Worm (Caenorhabditis elegans) whole organism, L3 larva: ENCODE data around the gene sto-2.

Experiments
- R02D3.7 ChIP-seq: fragments of 150-350 bp; optimal IDR thresholded peaks from 2 replicates; lab custom pipeline; 2014; ENCODE audit warnings: missing biosample characterization, missing genetic modification characterization
- ZK546.5 ChIP-seq: sonication (generic microtip); optimal IDR thresholded peaks from 2 replicates; lab custom pipeline; 2017; ENCODE audit warnings: missing biosample characterization, missing genetic modification characterization
- aly-2 ChIP-seq: fragments of 150-350 bp; optimal IDR thresholded peaks from 2 replicates; lab custom pipeline; 2014; ENCODE audit warnings: missing biosample characterization, missing genetic modification characterization
- ama-1 ChIP-seq: fragments of 150-350 bp; optimal IDR thresholded peaks from 2 replicates; lab custom pipeline; 2018
- ceh-28 ChIP-seq: fragments of 150-350 bp; optimal IDR thresholded peaks from 2 replicates; lab custom pipeline; 2014; ENCODE audit warnings: missing biosample characterization, missing genetic modification reagents, missing genetic modification characterization
- ceh-82 ChIP-seq: fragments of 150-350 bp; optimal IDR thresholded peaks from 2 replicates; lab custom pipeline; 2014; ENCODE audit warnings: missing biosample characterization, missing genetic modification characterization
- ceh-9 ChIP-seq: sonication (generic microtip); optimal IDR thresholded peaks from 2 replicates; lab custom pipeline; 2018; ENCODE audit warnings: missing biosample characterization, missing genetic modification characterization
- daf-12 ChIP-seq: fragments of 150-350 bp; optimal IDR thresholded peaks from 2 replicates; lab custom pipeline; 2014; ENCODE audit warnings: missing biosample characterization, missing genetic modification reagents, missing genetic modification characterization
- elt-1 ChIP-seq: fragments of 150-350 bp; optimal IDR thresholded peaks from 2 replicates; lab custom pipeline; 2014; ENCODE audit warnings: missing biosample characterization, missing genetic modification characterization
- elt-2 ChIP-seq: sonication (generic microtip); optimal IDR thresholded peaks from 2 replicates; lab custom pipeline; 2016; ENCODE audit warnings: missing genetic modification reagents, mild to moderate bottlenecking, missing genetic modification characterization, missing compliant biosample characterization
- elt-3 ChIP-seq, 3 experiments: fragments of 150-350 bp in 1 of 3; sonication (generic microtip) in 2 of 3; optimal IDR thresholded peaks; 2 replicates in 2 of 3; 4 replicates in 1 of 3; lab custom pipeline; 2014 to 2017; ENCODE audit warnings: missing biosample characterization in 3 of 3, missing genetic modification characterization in 3 of 3
- eor-1 ChIP-seq, 2 experiments: fragments of 150-350 bp; optimal IDR thresholded peaks; 2 replicates each; lab custom pipeline; 2014 to 2018; ENCODE audit warnings: missing biosample characterization in 2 of 2, missing genetic modification characterization in 2 of 2
- fkh-10 ChIP-seq: sonication (generic microtip); optimal IDR thresholded peaks from 2 replicates; lab custom pipeline; 2017; ENCODE audit warnings: missing biosample characterization, missing genetic modification reagents, missing genetic modification characterization
- fos-1 ChIP-seq: fragments of 150-350 bp; optimal IDR thresholded peaks from 2 replicates; lab custom pipeline; 2014; ENCODE audit warnings: missing biosample characterization, missing genetic modification characterization
- hmg-11 ChIP-seq: sonication (generic microtip); optimal IDR thresholded peaks from 2 replicates; lab custom pipeline; 2016; ENCODE audit warnings: missing genetic modification characterization, missing compliant biosample characterization
- jun-1 ChIP-seq: fragments of 150-350 bp; optimal IDR thresholded peaks from 2 replicates; lab custom pipeline; 2014; ENCODE audit warnings: missing biosample characterization, missing genetic modification reagents, missing genetic modification characterization
- lin-15B ChIP-seq: fragments of 150-350 bp; optimal IDR thresholded peaks from 2 replicates; lab custom pipeline; 2014; ENCODE audit warnings: missing biosample characterization, missing genetic modification characterization
- lin-39 ChIP-seq: fragments of 150-350 bp; optimal IDR thresholded peaks from 2 replicates; lab custom pipeline; 2018; ENCODE audit warnings: missing biosample characterization, missing genetic modification reagents, missing genetic modification characterization
- lsy-12 ChIP-seq: sonication (generic microtip); optimal IDR thresholded peaks from 2 replicates; lab custom pipeline; 2016; ENCODE audit warnings: mild to moderate bottlenecking, missing genetic modification characterization, missing compliant biosample characterization
- mdl-1 ChIP-seq: fragments of 150-350 bp; optimal IDR thresholded peaks from 2 replicates; lab custom pipeline; 2014; ENCODE audit warnings: missing biosample characterization, missing genetic modification characterization
- nfya-1 ChIP-seq: sonication (generic microtip); optimal IDR thresholded peaks from 2 replicates; lab custom pipeline; 2017; ENCODE audit warnings: missing genetic modification characterization, mild to moderate bottlenecking, missing compliant biosample characterization, antibody characterized with exemption, moderate library complexity; ENCODE audit not compliant: insufficient read depth
- nhr-11 ChIP-seq: fragments of 150-350 bp; optimal IDR thresholded peaks from 2 replicates; lab custom pipeline; 2014; ENCODE audit warnings: missing biosample characterization, missing genetic modification characterization
- nhr-12 ChIP-seq: fragments of 150-350 bp; optimal IDR thresholded peaks from 2 replicates; lab custom pipeline; 2014; ENCODE audit warnings: missing biosample characterization, missing genetic modification characterization
- nhr-23 ChIP-seq: fragments of 150-350 bp; optimal IDR thresholded peaks from 2 replicates; lab custom pipeline; 2014; ENCODE audit warnings: missing biosample characterization, missing genetic modification reagents, missing genetic modification characterization
- nhr-25 ChIP-seq: sonication (generic microtip); optimal IDR thresholded peaks from 2 replicates; lab custom pipeline; 2017; ENCODE audit warnings: missing biosample characterization, missing genetic modification characterization
- nhr-28 ChIP-seq: fragments of 150-350 bp; optimal IDR thresholded peaks from 2 replicates; lab custom pipeline; 2014; ENCODE audit warnings: missing biosample characterization, missing genetic modification characterization
- nhr-43 ChIP-seq: sonication (generic microtip); optimal IDR thresholded peaks from 2 replicates; lab custom pipeline; 2016; ENCODE audit warnings: mild to moderate bottlenecking, missing genetic modification characterization, missing compliant biosample characterization; ENCODE audit not compliant: poor library complexity, severe bottlenecking
- nhr-67 ChIP-seq: fragments of 150-350 bp; optimal IDR thresholded peaks from 2 replicates; lab custom pipeline; 2014; ENCODE audit warnings: missing biosample characterization, missing genetic modification characterization
- nhr-76 ChIP-seq: fragments of 150-350 bp; sonication (generic microtip); optimal IDR thresholded peaks from 5 replicates; lab custom pipeline; 2014; ENCODE audit warnings: missing biosample characterization, missing genetic modification characterization
- nhr-77 ChIP-seq: fragments of 150-350 bp; optimal IDR thresholded peaks from 2 replicates; lab custom pipeline; 2014; ENCODE audit warnings: missing biosample characterization, missing genetic modification characterization
- pha-4 ChIP-seq: fragments of 150-350 bp; optimal IDR thresholded peaks from 2 replicates; lab custom pipeline; 2014; ENCODE audit warnings: missing biosample characterization, missing genetic modification reagents, missing genetic modification characterization
- pqm-1 ChIP-seq: fragments of 150-350 bp; optimal IDR thresholded peaks from 2 replicates; lab custom pipeline; 2017; ENCODE audit warnings: missing biosample characterization, missing genetic modification characterization, inconsistent platforms
- sea-2 ChIP-seq: fragments of 150-350 bp; sonication (generic microtip); optimal IDR thresholded peaks from 4 replicates; lab custom pipeline; 2014; ENCODE audit warnings: missing biosample characterization, missing genetic modification reagents, missing genetic modification characterization
- skn-1 ChIP-seq: fragments of 150-350 bp; optimal IDR thresholded peaks from 2 replicates; lab custom pipeline; 2014; ENCODE audit warnings: missing biosample characterization, missing genetic modification characterization
- snpc-4 ChIP-seq: fragments of 150-350 bp; optimal IDR thresholded peaks from 2 replicates; lab custom pipeline; 2014; ENCODE audit warnings: missing biosample characterization, missing genetic modification characterization
- tbx-2 ChIP-seq: sonication (generic microtip); optimal IDR thresholded peaks from 2 replicates; lab custom pipeline; 2016; ENCODE audit warnings: mild to moderate bottlenecking, missing genetic modification characterization, missing compliant biosample characterization
- unc-39 ChIP-seq: sonication (generic microtip); optimal IDR thresholded peaks from 4 replicates; lab custom pipeline; 2017; ENCODE audit warnings: missing biosample characterization, missing genetic modification characterization
- unc-62 ChIP-seq: fragments of 150-350 bp; sonication (generic microtip); optimal IDR thresholded peaks from 4 replicates; lab custom pipeline; 2014; ENCODE audit warnings: missing biosample characterization, missing genetic modification reagents, missing genetic modification characterization
- zag-1 ChIP-seq: fragments of 150-350 bp; optimal IDR thresholded peaks from 2 replicates; lab custom pipeline; 2014; ENCODE audit warnings: missing biosample characterization, missing genetic modification characterization
- ztf-11 ChIP-seq: fragments of 150-350 bp; optimal IDR thresholded peaks from 2 replicates; lab custom pipeline; 2014; ENCODE audit warnings: missing biosample characterization, missing genetic modification characterization
- ztf-4 ChIP-seq: fragments of 150-350 bp; optimal IDR thresholded peaks from 2 replicates; lab custom pipeline; 2014; ENCODE audit warnings: missing biosample characterization, missing genetic modification characterization

Gene sto-2

DNA sequence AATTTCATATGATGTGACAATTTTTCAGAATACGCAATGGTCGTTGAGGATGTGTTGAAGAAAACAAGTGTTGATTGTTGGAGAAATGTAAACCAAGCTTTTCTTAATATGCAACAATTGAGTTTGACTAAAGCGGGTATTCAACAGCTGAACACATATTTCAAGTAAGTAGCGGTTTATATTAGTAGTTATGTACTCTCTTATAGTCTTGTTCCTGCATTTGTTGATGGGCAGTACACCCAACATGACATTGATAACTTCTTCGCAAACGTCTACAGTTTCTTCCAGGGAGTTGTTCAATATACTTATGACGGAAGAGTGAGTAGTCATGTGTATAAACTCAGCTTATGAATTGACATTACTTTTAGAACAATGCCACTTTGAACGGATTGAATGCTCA, 7.6 kb upstream of the sto-2 start:
- TF ChIP-seq nhr-25 (tag; lab: Kevin White, UChicago) (no peak), elt-1 (no peak), lsy-12 (no peak), mdl-1 (no peak), fkh-10 (no peak), nhr-23 (tag; lab: Kevin White, UChicago) (no peak), lin-39 (tag; lab: Kevin White, UChicago) (no peak), fos-1 (tag; lab: Kevin White, UChicago) (no peak), nhr-76 (tag; lab: Kevin White, UChicago) (no peak), pqm-1 (no peak), ZK546.5 (no peak), ceh-82 (no peak), nhr-12 (tag; lab: Kevin White, UChicago) (no peak), snpc-4 (tag; lab: Kevin White, UChicago) (no peak)
- TF ChIP-seq, all 47 proteins: peak for 0

DNA sequence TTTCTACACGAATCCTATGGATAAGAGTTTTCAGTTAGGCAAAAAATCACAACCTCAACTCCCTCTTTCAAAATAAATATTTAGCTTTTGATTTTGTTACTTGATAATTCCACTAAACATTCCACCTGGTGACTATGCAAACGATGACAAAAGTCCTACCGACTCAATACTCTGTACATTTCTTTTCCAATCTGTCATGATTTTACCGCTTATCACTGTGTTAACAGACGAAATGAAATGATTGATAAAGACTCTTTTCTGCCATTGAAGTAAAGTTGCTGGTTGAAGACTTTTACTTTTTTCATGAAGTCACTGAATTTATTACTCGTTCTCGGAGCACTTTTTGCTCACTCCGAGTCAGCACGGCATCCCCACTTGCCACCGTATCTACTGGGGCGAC, 6.0 kb upstream of the sto-2 start, which contains the start of gene C26B9.5:
TSS of gene C26B9.5 (plus strand) at position 244 of the 400 bp plus-strand sequence.
- TF ChIP-seq lin-15B (no peak), nhr-67 (no peak), daf-12 (tag; lab: Kevin White, UChicago) (no peak), tbx-2 (tag; lab: Kevin White, UChicago) (no peak), nhr-77 (no peak), zag-1 (tag; lab: Kevin White, UChicago) (no peak), lin-39 (tag; lab: Kevin White, UChicago) (no peak), unc-39 (tag; lab: Kevin White, UChicago) (no peak), pqm-1 (peak; percentile 68), elt-2 (tag; lab: Kevin White, UChicago) (peak; percentile 54), R02D3.7 (tag; lab: Kevin White, UChicago) (no peak), unc-62 (GFP tag; lab: Kevin White, UChicago) (no peak), skn-1 (tag; lab: Kevin White, UChicago) (peak; percentile 69), ztf-11 (no peak), eor-1 (tag; optimal IDR thresholded peaks at IDR 0.05; lab: Kevin White, UChicago) (no peak), nhr-76 (tag; lab: Kevin White, UChicago) (no peak), ceh-82 (no peak)

DNA sequence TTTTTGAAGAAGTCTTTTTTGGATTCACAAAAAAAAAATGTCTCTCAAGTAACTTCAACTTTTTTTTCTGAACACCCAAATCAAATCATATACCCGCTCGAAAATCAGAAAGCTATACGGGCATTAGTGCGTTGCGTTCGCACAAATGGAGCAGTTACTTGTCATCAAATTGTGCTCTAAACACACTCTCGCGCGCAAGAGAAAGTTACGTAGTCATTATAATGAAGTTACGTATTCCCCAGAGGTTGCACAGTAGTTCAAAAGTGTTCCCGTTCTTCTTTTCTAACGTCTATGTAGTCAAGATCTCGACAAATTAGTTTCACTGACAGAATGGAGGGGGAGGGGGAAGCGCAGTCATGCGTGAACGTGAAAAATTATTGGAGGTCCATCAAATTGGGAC, 1.6 kb downstream of the sto-2 start:
- TF ChIP-seq tbx-2 (tag; lab: Kevin White, UChicago) (no peak), nhr-23 (tag; lab: Kevin White, UChicago) (no peak), eor-1 (tag; optimal IDR thresholded peaks at IDR 0.05; lab: Kevin White, UChicago) (no peak), lin-15B (no peak), ceh-82 (no peak), unc-62 (GFP tag; lab: Kevin White, UChicago) (no peak), R02D3.7 (tag; lab: Kevin White, UChicago) (no peak), ceh-28 (tag; lab: Kevin White, UChicago) (no peak), nhr-43 (no peak), nhr-28 (tag; lab: Kevin White, UChicago) (no peak), ceh-9 (tag; lab: Kevin White, UChicago) (no peak), lsy-12 (no peak), elt-1 (no peak), ama-1 (lab: Kevin White, UChicago) (no peak), daf-12 (tag; lab: Kevin White, UChicago) (no peak), nhr-25 (tag; lab: Kevin White, UChicago) (no peak), pqm-1 (no peak), hmg-11 (tag; lab: Kevin White, UChicago) (no peak), pha-4 (tag; lab: Kevin White, UChicago) (no peak), skn-1 (tag; lab: Kevin White, UChicago) (no peak)

DNA sequence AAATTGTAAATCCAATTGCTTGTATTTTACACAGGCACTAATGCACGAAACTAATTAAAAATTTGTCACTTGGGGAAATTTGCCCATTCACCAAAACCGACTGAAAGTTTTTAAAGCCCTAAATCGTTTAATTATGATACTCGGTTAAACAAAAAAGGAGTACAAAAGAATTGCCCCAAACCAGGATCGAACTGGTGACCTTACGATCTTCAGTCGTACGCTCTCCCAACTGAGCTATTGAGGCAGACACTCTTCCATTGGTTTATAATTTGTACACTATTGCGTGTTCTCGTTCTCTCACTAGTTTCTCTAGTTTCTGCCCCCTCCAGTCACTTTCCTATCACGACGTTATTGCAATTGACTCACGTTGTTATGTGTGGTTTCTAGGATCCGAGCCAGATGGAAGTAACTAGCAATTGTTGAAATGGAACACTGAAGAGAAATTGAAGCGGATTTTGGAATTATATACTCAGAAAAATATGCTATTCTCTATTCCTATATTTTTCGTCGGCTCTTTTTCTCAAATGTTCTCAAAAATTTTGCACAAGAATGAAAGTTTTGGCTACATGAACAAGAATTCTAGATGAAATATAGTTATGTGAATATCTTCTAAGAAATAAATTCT, 3.9 kb downstream of the sto-2 start:
- TF ChIP-seq nfya-1 (tag; lab: Kevin White, UChicago) (peak; percentile 36), elt-2 (tag; lab: Kevin White, UChicago) (peak; percentile 28), tbx-2 (tag; lab: Kevin White, UChicago) (peak; percentile 46), nhr-12 (tag; lab: Kevin White, UChicago) (no peak), nhr-28 (tag; lab: Kevin White, UChicago) (no peak), elt-1 (no peak), nhr-77 (peak; percentile 34), zag-1 (tag; lab: Kevin White, UChicago) (no peak), aly-2 (tag; lab: Kevin White, UChicago) (no peak), ztf-4 (tag; lab: Kevin White, UChicago) (no peak), snpc-4 (tag; lab: Kevin White, UChicago) (peak; percentile 15), R02D3.7 (tag; lab: Kevin White, UChicago) (no peak), lin-39 (tag; lab: Kevin White, UChicago) (peak; percentile 11), elt-3 (tag; optimal IDR thresholded peaks at IDR 0.05; lab: Kevin White, UChicago) (no peak), lsy-12 (peak; percentile 25), nhr-11 (tag; lab: Kevin White, UChicago) (no peak), eor-1 (tag; optimal IDR thresholded peaks at IDR 0.05; lab: Kevin White, UChicago) (no peak), pha-4 (tag; lab: Kevin White, UChicago) (no peak), hmg-11 (tag; lab: Kevin White, UChicago) (peak; percentile 65), jun-1 (tag; lab: Kevin White, UChicago) (no peak), fos-1 (tag; lab: Kevin White, UChicago) (no peak), ama-1 (lab: Kevin White, UChicago) (no peak), lin-15B (no peak), ztf-11 (no peak), skn-1 (tag; lab: Kevin White, UChicago) (no peak), nhr-76 (tag; lab: Kevin White, UChicago) (no peak), sea-2 (GFP tag; lab: Kevin White, UChicago) (no peak), nhr-67 (no peak), fkh-10 (no peak), nhr-43 (peak; percentile 69), ZK546.5 (no peak)
- TF ChIP-seq, all 47 proteins: peak for 9
